Worm (Caenorhabditis elegans) whole organism, late embryonic: ENCODE measurements around the gene F32D8.12.

Experiments used
- C08G9.2 ChIP-seq: sonication (generic microtip); optimal IDR thresholded peaks from 2 replicates; lab custom pipeline; 2016; ENCODE audit warnings: mild to moderate bottlenecking, missing genetic modification characterization, moderate library complexity, missing compliant biosample characterization
- F13H6.1 ChIP-seq: sonication (generic microtip); optimal IDR thresholded peaks from 2 replicates; lab custom pipeline; 2016; ENCODE audit warnings: missing genetic modification characterization, missing compliant biosample characterization
- T23F11.4 ChIP-seq: fragments of 200-800 bp; sonication (Bioruptor generic); optimal IDR thresholded peaks from 2 replicates; lab custom pipeline; 2018; ENCODE audit warnings: mild to moderate bottlenecking, missing genetic modification characterization, missing compliant biosample characterization
- Y22D7AL.16 ChIP-seq: sonication (generic microtip); optimal IDR thresholded peaks from 2 replicates; lab custom pipeline; 2016; ENCODE audit warnings: missing genetic modification characterization, missing compliant biosample characterization
- ama-1 ChIP-seq: fragments of 150-350 bp; optimal IDR thresholded peaks from 2 replicates; lab custom pipeline; 2014
- ceh-18 ChIP-seq: sonication (generic microtip); optimal IDR thresholded peaks from 2 replicates; lab custom pipeline; 2016; ENCODE audit warnings: missing genetic modification characterization, missing compliant biosample characterization
- ceh-19 ChIP-seq: fragments of 200-800 bp; sonication (Bioruptor generic); optimal IDR thresholded peaks from 2 replicates; lab custom pipeline; 2018; ENCODE audit warnings: mild to moderate bottlenecking, missing genetic modification characterization, missing compliant biosample characterization
- ceh-22 ChIP-seq: sonication (generic microtip); optimal IDR thresholded peaks from 2 replicates; lab custom pipeline; 2017; ENCODE audit warnings: missing biosample characterization, missing genetic modification characterization
- ceh-30 ChIP-seq: fragments of 150-350 bp; optimal IDR thresholded peaks from 2 replicates; lab custom pipeline; 2014; ENCODE audit warnings: missing biosample characterization, missing genetic modification characterization
- ceh-45 ChIP-seq: fragments of 200-800 bp; sonication (Bioruptor generic); IDR thresholded peaks from 2 replicates; pipeline ENCODE4 v1.3.6; 2022; ENCODE audit warnings: missing genetic modification reagents, missing genetic modification characterization, missing compliant biosample characterization
- ceh-48 ChIP-seq: sonication (generic microtip); optimal IDR thresholded peaks from 2 replicates; lab custom pipeline; 2016; ENCODE audit warnings: missing genetic modification characterization, inconsistent platforms, missing compliant biosample characterization
- ceh-6 ChIP-seq: fragments of 200-800 bp; sonication (Bioruptor generic); optimal IDR thresholded peaks from 2 replicates; lab custom pipeline; 2018; ENCODE audit warnings: mild to moderate bottlenecking, missing genetic modification characterization, missing compliant biosample characterization
- ceh-9 ChIP-seq: sonication (generic microtip); optimal IDR thresholded peaks from 2 replicates; lab custom pipeline; 2016; ENCODE audit warnings: mild to moderate bottlenecking, missing genetic modification characterization, inconsistent platforms, missing compliant biosample characterization
- che-1 ChIP-seq: sonication (generic microtip); optimal IDR thresholded peaks from 2 replicates; lab custom pipeline; 2016; ENCODE audit warnings: mild to moderate bottlenecking, missing genetic modification characterization, missing compliant biosample characterization
- dve-1 ChIP-seq: sonication (generic microtip); optimal IDR thresholded peaks from 2 replicates; lab custom pipeline; 2017; ENCODE audit warnings: antibody characterized with exemption, mild to moderate bottlenecking, missing genetic modification characterization, missing compliant biosample characterization
- elt-2 ChIP-seq: sonication (generic microtip); optimal IDR thresholded peaks from 2 replicates; lab custom pipeline; 2016; ENCODE audit warnings: missing genetic modification reagents, missing genetic modification characterization, missing compliant biosample characterization
- elt-4 ChIP-seq: sonication (generic microtip); optimal IDR thresholded peaks from 2 replicates; lab custom pipeline; 2016; ENCODE audit warnings: missing genetic modification characterization, missing compliant biosample characterization
- fax-1 ChIP-seq: sonication (generic microtip); optimal IDR thresholded peaks from 2 replicates; lab custom pipeline; 2016; ENCODE audit warnings: missing genotype, missing genetic modification characterization, missing compliant biosample characterization
- fkh-6 ChIP-seq: sonication (generic microtip); optimal IDR thresholded peaks from 2 replicates; lab custom pipeline; 2016; ENCODE audit warnings: missing genetic modification characterization, missing compliant biosample characterization
- hlh-15 ChIP-seq: sonication (generic microtip); optimal IDR thresholded peaks from 2 replicates; lab custom pipeline; 2016; ENCODE audit warnings: missing genetic modification characterization, missing compliant biosample characterization
- hlh-30 ChIP-seq: sonication (generic microtip); optimal IDR thresholded peaks from 2 replicates; lab custom pipeline; 2017; ENCODE audit warnings: antibody characterized with exemption, missing genetic modification characterization, missing compliant biosample characterization; ENCODE audit not compliant: insufficient read depth
- hlh-8 ChIP-seq: sonication (generic microtip); optimal IDR thresholded peaks from 2 replicates; lab custom pipeline; 2016; ENCODE audit warnings: missing genotype, missing genetic modification characterization, missing compliant biosample characterization
- lim-6 ChIP-seq: sonication (generic microtip); optimal IDR thresholded peaks from 2 replicates; lab custom pipeline; 2016; ENCODE audit warnings: missing genetic modification characterization, missing compliant biosample characterization
- madf-2 ChIP-seq: sonication (generic microtip); optimal IDR thresholded peaks from 2 replicates; lab custom pipeline; 2017; ENCODE audit warnings: missing genetic modification characterization, missing compliant biosample characterization
- mec-3 ChIP-seq: sonication (generic microtip); optimal IDR thresholded peaks from 2 replicates; lab custom pipeline; 2016; ENCODE audit warnings: borderline replicate concordance, missing genetic modification characterization, missing compliant biosample characterization
- nfya-1 ChIP-seq: sonication (generic microtip); optimal IDR thresholded peaks from 2 replicates; lab custom pipeline; 2017; ENCODE audit warnings: missing genetic modification characterization, mild to moderate bottlenecking, missing compliant biosample characterization, antibody characterized with exemption, moderate library complexity
- npax-4 ChIP-seq: sonication (generic microtip); optimal IDR thresholded peaks from 2 replicates; lab custom pipeline; 2016; ENCODE audit warnings: missing genetic modification characterization, missing compliant biosample characterization
- pag-3 ChIP-seq: sonication (generic microtip); optimal IDR thresholded peaks from 2 replicates; lab custom pipeline; 2016; ENCODE audit warnings: missing compliant biosample characterization, missing genetic modification characterization, borderline replicate concordance
- pax-1 ChIP-seq: fragments of 150-350 bp; optimal IDR thresholded peaks from 2 replicates; lab custom pipeline; 2014; ENCODE audit warnings: missing biosample characterization, missing genetic modification characterization
- pha-2 ChIP-seq: sonication (generic microtip); optimal IDR thresholded peaks from 2 replicates; lab custom pipeline; 2017; ENCODE audit warnings: mild to moderate bottlenecking, missing genetic modification characterization, missing compliant biosample characterization
- pha-4 ChIP-seq: fragments of 150-350 bp; optimal IDR thresholded peaks from 2 replicates; lab custom pipeline; 2018; ENCODE audit warnings: missing biosample characterization, missing genetic modification reagents, missing genetic modification characterization
- sdc-2 ChIP-seq: sonication (generic microtip); optimal IDR thresholded peaks from 2 replicates; lab custom pipeline; 2016; ENCODE audit warnings: missing genotype, missing genetic modification characterization, missing compliant biosample characterization
- sox-4 ChIP-seq: sonication (generic microtip); optimal IDR thresholded peaks from 2 replicates; lab custom pipeline; 2017; ENCODE audit warnings: mild to moderate bottlenecking, missing genetic modification characterization, inconsistent platforms, missing compliant biosample characterization
- syd-9 ChIP-seq: sonication (generic microtip); optimal IDR thresholded peaks from 2 replicates; lab custom pipeline; 2016; ENCODE audit warnings: mild to moderate bottlenecking, missing genetic modification characterization, moderate library complexity, missing compliant biosample characterization
- tbx-7 ChIP-seq: sonication (generic microtip); optimal IDR thresholded peaks from 2 replicates; lab custom pipeline; 2016; ENCODE audit warnings: missing genotype, missing genetic modification characterization, missing compliant biosample characterization
- unc-55 ChIP-seq: sonication (generic microtip); optimal IDR thresholded peaks from 2 replicates; lab custom pipeline; 2017; ENCODE audit warnings: missing biosample characterization, missing genetic modification reagents, missing genetic modification characterization
- unc-86 ChIP-seq: sonication (generic microtip); optimal IDR thresholded peaks from 2 replicates; lab custom pipeline; 2016; ENCODE audit warnings: missing genetic modification characterization, missing compliant biosample characterization
- zip-5 ChIP-seq: sonication (generic microtip); optimal IDR thresholded peaks from 2 replicates; lab custom pipeline; 2016; ENCODE audit warnings: missing genetic modification characterization, missing compliant biosample characterization

The F32D8.12 gene

ce11 chrV:10925658-10926057 lies 34.8 kb upstream of the F32D8.12 start:
- no peak for TF ChIP-seq fax-1
- TF ChIP-seq, all 69 proteins: peak for 0

- TF ChIP-seq sdc-2, result no peak
- TF ChIP-seq ceh-48 (tag; lab: Kevin White, UChicago), result no peak
- TF ChIP-seq sox-4 (tag; lab: Kevin White, UChicago), result no peak
- TF ChIP-seq ceh-22 (tag; lab: Kevin White, UChicago), result no peak
- TF ChIP-seq fkh-6 (tag; lab: Kevin White, UChicago), result no peak
- no peak for TF ChIP-seq ama-1 (lab: Kevin White, UChicago)
- TF ChIP-seq T23F11.4, result no peak
- no peak for TF ChIP-seq pha-2 (tag; lab: Kevin White, UChicago)
- no peak for TF ChIP-seq Y22D7AL.16 (tag; lab: Kevin White, UChicago)
- TF ChIP-seq pax-1 (tag; lab: Kevin White, UChicago), result no peak
- no peak for TF ChIP-seq ceh-9 (tag; lab: Kevin White, UChicago)
Observed at ce11 chrV:10924731-10925130, 33.9 kb upstream of the F32D8.12 start, which contains the start of gene F58B4.6. Gene F58B4.6, plus strand, starts transcription at chrV:10925031.

- TF ChIP-seq sdc-2, result no peak
- TF ChIP-seq nfya-1 (tag; lab: Kevin White, UChicago), result no peak
- no peak for TF ChIP-seq ceh-30 (tag; lab: Kevin White, UChicago)
- TF ChIP-seq lim-6, result no peak
- no peak for TF ChIP-seq hlh-30 (tag; lab: Kevin White, UChicago)
- TF ChIP-seq elt-2 (tag; lab: Kevin White, UChicago), result no peak
- no peak for TF ChIP-seq T23F11.4
- no peak for TF ChIP-seq F13H6.1 (tag; lab: Kevin White, UChicago)
- TF ChIP-seq ceh-18 (tag; lab: Kevin White, UChicago), result no peak
- no peak for TF ChIP-seq elt-4 (tag; lab: Kevin White, UChicago)
- TF ChIP-seq madf-2, result no peak
- TF ChIP-seq pha-4, result no peak
- TF ChIP-seq dve-1, result no peak
- no peak for TF ChIP-seq zip-5 (tag; lab: Kevin White, UChicago)
Observed at ce11 chrV:10923229-10923628, 32.4 kb upstream of the F32D8.12 start, which contains the start of gene F58B4.7. Gene F58B4.7, minus strand, starts transcription at chrV:10923329.

ce11 chrV:10921747-10922146 lies 30.9 kb upstream of the F32D8.12 start, which contains the start of gene nas-31:
Gene nas-31, minus strand, starts transcription at chrV:10921847.
- no peak for TF ChIP-seq ceh-48 (tag; lab: Kevin White, UChicago)
- no peak for TF ChIP-seq pha-4
- no peak for TF ChIP-seq che-1
- TF ChIP-seq lim-6, result no peak
- TF ChIP-seq hlh-8 (tag; lab: Kevin White, UChicago), result no peak
- TF ChIP-seq hlh-15 (tag; lab: Kevin White, UChicago), result no peak
- no peak for TF ChIP-seq ceh-6 (GFP tag; lab: Kevin White, UChicago)
- TF ChIP-seq ceh-19 (GFP tag; lab: Kevin White, UChicago), result no peak
- no peak for TF ChIP-seq tbx-7 (tag; lab: Kevin White, UChicago)
- no peak for TF ChIP-seq pag-3 (tag; lab: Kevin White, UChicago)
- no peak for TF ChIP-seq syd-9 (tag; lab: Kevin White, UChicago)

- TF ChIP-seq pha-4 (no peak), unc-86 (tag; lab: Kevin White, UChicago) (no peak), ceh-22 (tag; lab: Kevin White, UChicago) (no peak), npax-4 (tag; lab: Kevin White, UChicago) (no peak), fax-1 (no peak), C08G9.2 (tag; lab: Kevin White, UChicago) (no peak), syd-9 (tag; lab: Kevin White, UChicago) (no peak), ceh-45 (GFP tag; lab: Robert Waterston, UW) (no peak), ceh-18 (tag; lab: Kevin White, UChicago) (no peak), ceh-9 (tag; lab: Kevin White, UChicago) (no peak), mec-3 (tag; lab: Kevin White, UChicago) (no peak), pha-2 (tag; lab: Kevin White, UChicago) (no peak), tbx-7 (tag; lab: Kevin White, UChicago) (no peak), hlh-8 (tag; lab: Kevin White, UChicago) (no peak), unc-55 (GFP tag; lab: Kevin White, UChicago) (no peak)
Observed at ce11 chrV:10918373-10918772, 27.5 kb upstream of the F32D8.12 start, which contains the start of gene F58B4.2. Gene F58B4.2, minus strand, starts transcription at chrV:10918473.
